Worm (Caenorhabditis elegans) whole organism, early embryonic: ENCODE measurements around the gene K08D8.12.

Experiments used
- B0310.2 ChIP-seq: sonication (generic microtip); optimal IDR thresholded peaks from 2 replicates; lab custom pipeline; 2016; ENCODE audit warnings: mild to moderate bottlenecking, missing genetic modification characterization, missing compliant biosample characterization
- F13C5.2 ChIP-seq: sonication (generic microtip); optimal IDR thresholded peaks from 2 replicates; lab custom pipeline; 2017; ENCODE audit warnings: mild to moderate bottlenecking, missing genetic modification characterization, inconsistent platforms, missing compliant biosample characterization
- aly-1 ChIP-seq: sonication (generic microtip); optimal IDR thresholded peaks from 2 replicates; lab custom pipeline; 2016; ENCODE audit warnings: missing genetic modification characterization, missing compliant biosample characterization
- ama-1 ChIP-seq: fragments of 150-350 bp; optimal IDR thresholded peaks from 2 replicates; lab custom pipeline; 2014
- ceh-13 ChIP-seq: fragments of 200-800 bp; sonication (Bioruptor generic); optimal IDR thresholded peaks from 2 replicates; lab custom pipeline; 2018; ENCODE audit warnings: mild to moderate bottlenecking, missing genetic modification characterization, missing compliant biosample characterization
- ceh-36 ChIP-seq: sonication (generic microtip); optimal IDR thresholded peaks from 2 replicates; lab custom pipeline; 2016; ENCODE audit warnings: missing genetic modification characterization, inconsistent platforms, missing compliant biosample characterization
- ets-7 ChIP-seq: sonication (generic microtip); optimal IDR thresholded peaks from 2 replicates; lab custom pipeline; 2016; ENCODE audit warnings: missing genotype, missing genetic modification characterization, missing compliant biosample characterization
- flt-1 ChIP-seq: fragments of 200-800 bp; sonication (Bioruptor generic); IDR thresholded peaks from 2 replicates; pipeline ENCODE4 v1.3.6; 2022; ENCODE audit warnings: missing genetic modification characterization, missing compliant biosample characterization
- hmbx-1 ChIP-seq: sonication (generic microtip); optimal IDR thresholded peaks from 2 replicates; lab custom pipeline; 2016; ENCODE audit warnings: mild to moderate bottlenecking, missing genetic modification characterization, missing compliant biosample characterization
- hmg-4 ChIP-seq: fragments of 200-800 bp; sonication (Bioruptor generic); optimal IDR thresholded peaks from 2 replicates; lab custom pipeline; 2018; ENCODE audit warnings: mild to moderate bottlenecking, missing genetic modification characterization, missing compliant biosample characterization
- hnd-1 ChIP-seq: sonication (generic microtip); optimal IDR thresholded peaks from 2 replicates; lab custom pipeline; 2016; ENCODE audit warnings: missing genetic modification characterization, missing compliant biosample characterization
- pes-1 ChIP-seq: fragments of 200-800 bp; sonication (Bioruptor generic); IDR thresholded peaks from 2 replicates; pipeline ENCODE4 v1.3.6; 2022; ENCODE audit warnings: missing genetic modification reagents, missing genetic modification characterization, missing compliant biosample characterization
- scrt-1 ChIP-seq: fragments of 200-800 bp; sonication (Bioruptor generic); IDR thresholded peaks from 2 replicates; pipeline ENCODE4 v1.3.6; 2022; ENCODE audit warnings: missing genetic modification characterization, missing compliant biosample characterization
- sea-1 ChIP-seq: fragments of 200-800 bp; sonication (Bioruptor generic); conservative IDR thresholded peaks from 2 replicates; pipeline ENCODE4 v1.3.6; 2022; ENCODE audit warnings: missing genetic modification characterization, missing compliant biosample characterization
- tbx-11 ChIP-seq: fragments of 200-800 bp; sonication (Bioruptor generic); IDR thresholded peaks from 2 replicates; pipeline ENCODE4 v1.3.6; 2022; ENCODE audit warnings: missing genetic modification characterization, missing compliant biosample characterization
- tbx-37 ChIP-seq: fragments of 200-800 bp; sonication (Bioruptor generic); conservative IDR thresholded peaks from 2 replicates; pipeline ENCODE4 v1.3.6; 2022; ENCODE audit warnings: missing genetic modification reagents, missing genetic modification characterization, missing compliant biosample characterization
- tra-4 ChIP-seq: sonication (generic microtip); optimal IDR thresholded peaks from 2 replicates; lab custom pipeline; 2017; ENCODE audit warnings: missing genetic modification characterization, missing compliant biosample characterization

Gene K08D8.12

DNA sequence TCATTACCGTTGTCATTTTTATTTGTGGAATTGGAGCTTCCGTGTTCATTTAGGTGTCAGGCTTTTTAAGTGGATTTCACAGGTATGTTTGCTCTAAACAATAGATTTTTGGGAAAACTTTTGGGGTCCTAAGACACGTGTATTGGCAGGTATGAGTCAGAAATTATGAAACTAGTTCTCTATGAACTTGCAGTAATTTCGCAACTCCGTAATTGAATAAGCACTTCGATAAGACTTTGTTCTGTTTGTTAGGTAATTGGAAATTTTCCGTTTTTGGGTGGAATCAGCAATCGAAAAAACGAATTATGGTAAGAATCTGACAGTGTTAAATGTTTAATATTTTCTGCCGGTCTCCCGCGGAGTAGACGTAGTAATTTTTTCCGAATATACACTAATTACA lies 3.9 kb downstream of the K08D8.12 start:
- TF ChIP-seq aly-1 (tag; lab: Kevin White, UChicago) (no peak), hnd-1 (tag; lab: Kevin White, UChicago) (no peak), F13C5.2 (tag; lab: Kevin White, UChicago) (no peak), hmg-4 (no peak), ets-7 (tag; lab: Kevin White, UChicago) (no peak), ceh-36 (tag; lab: Kevin White, UChicago) (no peak), hmbx-1 (tag; lab: Kevin White, UChicago) (no peak), tbx-11 (GFP tag; lab: Robert Waterston, UW) (no peak), B0310.2 (tag; lab: Kevin White, UChicago) (no peak), scrt-1 (GFP tag; lab: Robert Waterston, UW) (no peak), tbx-37 (GFP tag; lab: Robert Waterston, UW) (no peak), sea-1 (GFP tag; lab: Robert Waterston, UW) (no peak), ama-1 (lab: Kevin White, UChicago) (no peak), ceh-13 (no peak)

DNA sequence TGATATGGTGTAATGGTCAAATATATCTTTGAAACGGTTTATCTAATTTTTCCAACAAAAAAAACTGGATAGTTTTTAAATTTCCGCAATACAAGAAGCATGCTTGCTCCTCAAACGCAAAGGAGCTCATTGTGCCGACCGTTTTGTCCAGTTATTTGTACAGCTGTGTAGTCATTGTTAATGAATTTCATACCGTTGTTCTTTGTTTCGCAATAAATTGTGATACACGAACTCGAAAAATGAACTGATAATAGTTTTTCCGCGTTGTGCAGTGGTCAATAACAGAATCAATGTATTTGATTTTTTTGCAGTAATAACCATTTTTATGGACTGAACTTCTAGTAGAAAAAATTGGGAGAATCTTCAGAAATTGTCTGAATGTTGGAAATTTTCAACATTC lies 5.6 kb downstream of the K08D8.12 start:
- no peak for TF ChIP-seq tra-4 (tag; lab: Kevin White, UChicago)
- no peak for TF ChIP-seq sea-1 (GFP tag; lab: Robert Waterston, UW)
- TF ChIP-seq hmbx-1 (tag; lab: Kevin White, UChicago) = no peak
- no peak for TF ChIP-seq F13C5.2 (tag; lab: Kevin White, UChicago)
- no peak for TF ChIP-seq tbx-37 (GFP tag; lab: Robert Waterston, UW)

DNA sequence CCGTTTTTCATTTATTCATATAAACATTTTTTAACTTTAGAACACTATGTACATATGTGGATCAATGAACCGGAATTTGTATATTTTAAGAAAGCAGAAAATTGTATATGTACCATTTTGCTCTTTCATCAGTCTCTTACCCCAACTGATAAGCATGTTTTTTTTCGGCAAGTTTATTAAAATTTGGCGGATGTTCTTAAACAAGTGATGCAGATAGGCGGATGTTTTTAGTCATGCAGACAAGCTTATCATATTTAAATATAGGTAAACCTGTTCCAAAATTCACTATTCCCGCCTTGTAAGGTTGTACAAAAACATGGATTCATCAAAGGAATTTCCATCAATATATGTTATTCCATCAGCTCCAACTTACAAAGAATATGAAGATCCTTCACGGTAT lies 6.1 kb downstream of the K08D8.12 start, which contains the start of gene K08D8.9:
Gene K08D8.9 (plus strand): TSS at position 301 of the 400 bp plus-strand sequence.
- no peak for TF ChIP-seq aly-1 (tag; lab: Kevin White, UChicago)
- TF ChIP-seq ceh-36 (tag; lab: Kevin White, UChicago) = no peak
- no peak for TF ChIP-seq F13C5.2 (tag; lab: Kevin White, UChicago)
- TF ChIP-seq tbx-11 (GFP tag; lab: Robert Waterston, UW) = no peak
- TF ChIP-seq sea-1 (GFP tag; lab: Robert Waterston, UW) = no peak
- no peak for TF ChIP-seq tbx-37 (GFP tag; lab: Robert Waterston, UW)
- TF ChIP-seq hnd-1 (tag; lab: Kevin White, UChicago) = no peak
- TF ChIP-seq scrt-1 (GFP tag; lab: Robert Waterston, UW) = no peak
- no peak for TF ChIP-seq tra-4 (tag; lab: Kevin White, UChicago)
- TF ChIP-seq B0310.2 (tag; lab: Kevin White, UChicago) = no peak
- TF ChIP-seq hmbx-1 (tag; lab: Kevin White, UChicago) = no peak
- no peak for TF ChIP-seq flt-1 (GFP tag; lab: Robert Waterston, UW)

DNA sequence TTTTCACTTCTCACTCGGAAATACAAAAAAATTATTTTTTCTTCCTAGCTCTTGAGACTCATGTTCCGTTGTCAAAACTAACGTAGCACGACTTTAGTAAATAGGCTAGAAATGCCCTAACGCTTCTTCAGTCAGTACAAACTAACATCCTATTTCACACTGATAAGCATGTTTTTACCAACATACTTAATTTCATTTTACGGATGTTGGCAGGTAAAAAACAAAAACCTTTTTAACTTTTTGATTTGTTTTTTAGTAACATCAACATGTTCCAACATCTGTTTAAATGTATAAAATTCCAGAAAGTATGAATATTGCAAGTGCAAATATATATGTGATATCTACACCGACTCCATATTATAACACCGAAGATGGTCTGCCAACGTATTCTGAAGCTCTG lies 7.0 kb downstream of the K08D8.12 start, which contains the start of gene K08D8.10:
Gene K08D8.10 (plus strand): TSS at position 301 of the 400 bp plus-strand sequence.
- TF ChIP-seq sea-1 (GFP tag; lab: Robert Waterston, UW) (no peak), hmg-4 (no peak), B0310.2 (tag; lab: Kevin White, UChicago) (no peak), hnd-1 (tag; lab: Kevin White, UChicago) (no peak), hmbx-1 (tag; lab: Kevin White, UChicago) (no peak), tbx-11 (GFP tag; lab: Robert Waterston, UW) (no peak), aly-1 (tag; lab: Kevin White, UChicago) (no peak), flt-1 (GFP tag; lab: Robert Waterston, UW) (no peak)

DNA sequence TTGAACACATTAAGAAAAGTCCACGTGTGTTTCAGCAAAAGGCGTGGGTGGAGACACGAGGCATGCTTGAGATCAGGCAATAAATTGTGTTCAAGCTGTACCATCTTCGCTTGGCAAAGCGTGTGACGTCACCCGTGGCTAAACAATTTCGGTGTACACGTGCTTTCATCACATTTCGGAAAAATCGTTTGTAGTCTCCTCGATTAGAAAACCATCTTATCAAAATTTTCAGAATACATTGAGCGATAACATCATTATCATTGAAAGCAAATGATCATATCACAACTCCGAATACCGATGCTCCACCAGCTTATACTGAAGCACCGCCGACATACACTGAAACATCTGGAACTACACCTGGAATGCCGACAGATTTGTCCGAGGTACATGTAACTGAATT lies 8.3 kb downstream of the K08D8.12 start:
- no peak for TF ChIP-seq B0310.2 (tag; lab: Kevin White, UChicago)
- TF ChIP-seq tbx-37 (GFP tag; lab: Robert Waterston, UW) = no peak
- TF ChIP-seq ceh-36 (tag; lab: Kevin White, UChicago) = no peak
- no peak for TF ChIP-seq flt-1 (GFP tag; lab: Robert Waterston, UW)

DNA sequence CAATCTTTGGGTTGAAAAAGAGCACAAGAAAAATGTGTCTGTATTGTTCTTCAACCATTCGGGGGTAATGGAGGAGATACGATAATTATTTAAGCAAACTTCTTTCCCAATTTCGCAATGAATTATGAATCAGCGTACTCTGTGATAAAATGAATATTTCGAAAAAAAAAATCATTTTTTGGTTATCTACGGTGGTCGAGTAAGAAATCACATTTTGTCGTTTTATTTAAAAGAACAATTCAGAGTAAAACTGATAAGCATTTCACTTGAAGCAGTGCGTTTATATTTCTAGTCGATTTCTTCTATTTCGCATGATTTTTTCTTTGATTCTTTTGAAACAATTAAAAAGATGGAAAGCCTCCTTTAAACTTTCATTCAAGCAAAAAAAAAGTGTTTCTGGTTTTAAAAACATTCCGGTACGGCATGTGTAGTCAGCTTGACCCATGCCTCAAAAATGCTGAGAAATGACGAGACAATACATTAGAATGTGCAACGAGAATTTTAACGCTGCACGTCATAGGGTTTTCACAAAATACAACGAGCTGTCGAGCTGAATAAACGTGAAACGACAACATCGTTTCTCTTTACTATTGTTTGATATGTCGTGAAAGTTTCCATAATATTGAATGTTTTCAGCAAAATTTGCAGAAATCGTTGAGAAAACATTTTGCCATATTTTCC lies 9.3 kb downstream of the K08D8.12 start, which contains the start of gene K08D8.2:
Gene K08D8.2 (plus strand): TSS at position 631 of the 681 bp plus-strand sequence.
- TF ChIP-seq B0310.2 (tag; lab: Kevin White, UChicago) (no peak), tbx-11 (GFP tag; lab: Robert Waterston, UW) (no peak), scrt-1 (GFP tag; lab: Robert Waterston, UW) (no peak), ceh-13 (no peak), hmg-4 (no peak), ets-7 (tag; lab: Kevin White, UChicago) (no peak), flt-1 (GFP tag; lab: Robert Waterston, UW) (no peak), hnd-1 (tag; lab: Kevin White, UChicago) (no peak), tra-4 (tag; lab: Kevin White, UChicago) (no peak), F13C5.2 (tag; lab: Kevin White, UChicago) (no peak), aly-1 (tag; lab: Kevin White, UChicago) (no peak), tbx-37 (GFP tag; lab: Robert Waterston, UW) (no peak), ceh-36 (tag; lab: Kevin White, UChicago) (no peak), pes-1 (GFP tag; lab: Robert Waterston, UW) (no peak)

DNA sequence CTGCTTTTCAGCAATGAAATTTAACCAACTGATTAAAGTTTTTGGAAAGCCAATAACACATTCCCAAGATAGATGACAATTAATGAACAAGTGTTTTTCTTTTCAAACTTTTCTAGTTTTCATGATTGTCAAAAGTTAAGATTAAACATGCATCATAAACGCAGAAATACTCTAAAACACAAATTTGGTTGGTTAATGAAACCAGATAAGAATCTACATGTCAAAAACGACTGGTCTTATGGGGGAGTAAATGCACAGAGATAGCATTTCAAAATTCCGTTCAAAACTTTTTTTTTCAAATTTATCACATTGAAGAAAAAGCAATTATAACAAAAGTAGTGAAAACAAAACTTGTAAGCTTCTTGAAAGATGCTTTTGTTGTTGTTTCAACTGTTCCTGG lies 10.4 kb downstream of the K08D8.12 start:
- TF ChIP-seq F13C5.2 (tag; lab: Kevin White, UChicago) (no peak), scrt-1 (GFP tag; lab: Robert Waterston, UW) (no peak), hmbx-1 (tag; lab: Kevin White, UChicago) (no peak), aly-1 (tag; lab: Kevin White, UChicago) (no peak), sea-1 (GFP tag; lab: Robert Waterston, UW) (no peak), tra-4 (tag; lab: Kevin White, UChicago) (no peak), tbx-11 (GFP tag; lab: Robert Waterston, UW) (no peak), tbx-37 (GFP tag; lab: Robert Waterston, UW) (no peak), ets-7 (tag; lab: Kevin White, UChicago) (no peak), flt-1 (GFP tag; lab: Robert Waterston, UW) (no peak)
